Fruit fly (Drosophila melanogaster) whole organism, embryonic: ENCODE data around the gene gig.
A peak's percentile ranks its signal among the peaks of the same experiment; 100 is the strongest.

Source experiments
- BEAF-32 ChIP-seq: fragments of 200-800 bp; sonication (Bioruptor generic); optimal IDR thresholded peaks from 3 replicates; lab custom pipeline; 2017; ENCODE audit warnings: missing biosample characterization, missing genetic modification characterization, mild to moderate bottlenecking, moderate library complexity, missing genetic modification reagents
- Bgb ChIP-seq: fragments of 200-800 bp; sonication (Bioruptor generic); IDR thresholded peaks from 2 replicates; pipeline ENCODE4 v1.3.6; 2022; ENCODE audit warnings: missing biosample characterization, missing genetic modification characterization; ENCODE audit not compliant: partially characterized antibody
- CG11093 ChIP-seq: fragments of 200-800 bp; sonication (Bioruptor generic); IDR thresholded peaks from 3 replicates; pipeline ENCODE4 v1.3.6; 2022; ENCODE audit warnings: missing biosample characterization, missing genetic modification characterization
- CG11247 ChIP-seq: fragments of 200-800 bp; sonication (Bioruptor generic); IDR thresholded peaks from 2 replicates; pipeline ENCODE4 v1.3.6; 2022; ENCODE audit warnings: missing biosample characterization, missing genetic modification characterization
- CG11560 ChIP-seq: fragments of 200-800 bp; sonication (Bioruptor generic); IDR thresholded peaks from 3 replicates; pipeline ENCODE4 v1.3.6; 2022; ENCODE audit warnings: missing biosample characterization, missing genetic modification characterization
- CG12942 ChIP-seq: fragments of 200-800 bp; sonication (Bioruptor generic); optimal IDR thresholded peaks from 3 replicates; lab custom pipeline; 2016; ENCODE audit warnings: missing biosample characterization, missing genetic modification characterization
- CG16813 ChIP-seq: fragments of 200-800 bp; sonication (Bioruptor generic); IDR thresholded peaks from 3 replicates; pipeline ENCODE4 v1.3.6; 2022; ENCODE audit warnings: missing biosample characterization, missing genetic modification characterization; ENCODE audit not compliant: partially characterized antibody
- CG18476 ChIP-seq: fragments of 200-800 bp; sonication (Bioruptor generic); optimal IDR thresholded peaks from 2 replicates; lab custom pipeline; 2016; ENCODE audit warnings: missing biosample characterization, mild to moderate bottlenecking, missing genetic modification characterization
- CG2120 ChIP-seq: fragments of 200-800 bp; sonication (Bioruptor generic); optimal IDR thresholded peaks from 3 replicates; lab custom pipeline; 2016; ENCODE audit warnings: missing biosample characterization, missing genetic modification characterization
- CG2712 ChIP-seq: fragments of 200-800 bp; optimal IDR thresholded peaks from 3 replicates; lab custom pipeline; 2019; ENCODE audit warnings: missing biosample characterization, mild to moderate bottlenecking, missing genetic modification characterization, moderate library complexity
- CG33213 ChIP-seq: fragments of 200-800 bp; sonication (Bioruptor generic); optimal IDR thresholded peaks from 3 replicates; lab custom pipeline; 2016; ENCODE audit warnings: missing biosample characterization, missing genetic modification characterization
- CG3726 ChIP-seq: fragments of 200-800 bp; sonication (Bioruptor generic); IDR thresholded peaks from 3 replicates; pipeline ENCODE4, ENCODE4 v1.3.6; 2022; ENCODE audit warnings: missing biosample characterization, missing genetic modification characterization
- CG4854 ChIP-seq: fragments of 200-800 bp; sonication (Bioruptor generic); optimal IDR thresholded peaks from 2 replicates; lab custom pipeline; 2016; ENCODE audit warnings: missing biosample characterization, missing genetic modification characterization, inconsistent platforms
- CG5245 ChIP-seq: fragments of 200-800 bp; sonication (Bioruptor generic); optimal IDR thresholded peaks from 3 replicates; lab custom pipeline; 2016; ENCODE audit warnings: missing biosample characterization, missing genetic modification characterization
- CG6854 ChIP-seq: fragments of 200-800 bp; sonication (Bioruptor generic); optimal IDR thresholded peaks from 3 replicates; lab custom pipeline; 2017; ENCODE audit warnings: missing biosample characterization, mild to moderate bottlenecking, missing genetic modification characterization
- CG7357 ChIP-seq: fragments of 200-800 bp; sonication (Bioruptor generic); IDR thresholded peaks from 3 replicates; pipeline ENCODE4 v1.3.6; 2022; ENCODE audit warnings: missing biosample characterization, missing genetic modification characterization
- CG8924 ChIP-seq: fragments of 200-800 bp; optimal IDR thresholded peaks from 3 replicates; lab custom pipeline; 2019; ENCODE audit warnings: missing biosample characterization, mild to moderate bottlenecking, missing genetic modification characterization, moderate library complexity
- CG8944 ChIP-seq: fragments of 200-800 bp; sonication (Bioruptor generic); optimal IDR thresholded peaks from 3 replicates; lab custom pipeline; 2016; ENCODE audit warnings: missing biosample characterization, missing genetic modification characterization
- CG9817 ChIP-seq: fragments of 200-800 bp; sonication (Bioruptor generic); optimal IDR thresholded peaks from 2 replicates; lab custom pipeline; 2018; ENCODE audit warnings: missing biosample characterization, mild to moderate bottlenecking, missing genetic modification characterization, moderate library complexity
- CG9932 ChIP-seq: fragments of 200-800 bp; sonication (Bioruptor generic); IDR thresholded peaks from 2 replicates; pipeline ENCODE4 v1.3.6; 2022; ENCODE audit warnings: missing biosample characterization, missing genetic modification characterization
- CTCF ChIP-seq: fragments of 200-800 bp; sonication (Bioruptor generic); optimal IDR thresholded peaks from 2 replicates; lab custom pipeline; 2017; ENCODE audit warnings: missing biosample characterization, mild to moderate bottlenecking, missing genetic modification characterization, moderate library complexity
- CoRest ChIP-seq: fragments of 200-800 bp; sonication (Bioruptor generic); optimal IDR thresholded peaks from 3 replicates; lab custom pipeline; 2018; ENCODE audit warnings: missing biosample characterization, mild to moderate bottlenecking, missing genetic modification characterization, moderate library complexity
- Dek ChIP-seq: fragments of 200-800 bp; sonication (Bioruptor generic); optimal IDR thresholded peaks from 3 replicates; lab custom pipeline; 2019; ENCODE audit warnings: missing biosample characterization, mild to moderate bottlenecking, missing genetic modification characterization, moderate library complexity
- Dfd ChIP-seq, 2 experiments: fragments of >200 bp; optimal IDR thresholded peaks; 2 replicates each; lab custom pipeline; 2017; ENCODE audit warnings: missing biosample characterization in 2 of 2, missing genetic modification characterization in 2 of 2
- Lhr ChIP-seq: fragments of 200-800 bp; sonication (Bioruptor generic); optimal IDR thresholded peaks from 3 replicates; lab custom pipeline; 2017; ENCODE audit warnings: mild to moderate bottlenecking, missing biosample characterization, missing genetic modification reagents, missing genetic modification characterization
- Myb ChIP-seq: fragments of 200-800 bp; sonication (Bioruptor generic); optimal IDR thresholded peaks from 2 replicates; lab custom pipeline; 2016; ENCODE audit warnings: missing biosample characterization, missing genetic modification characterization
- Optix ChIP-seq: fragments of 200-800 bp; sonication (Bioruptor generic); IDR thresholded peaks from 3 replicates; pipeline ENCODE4 v1.3.6; 2022; ENCODE audit warnings: missing biosample characterization, missing genetic modification characterization
- YL-1 ChIP-seq: fragments of 200-800 bp; sonication (Bioruptor generic); optimal IDR thresholded peaks from 3 replicates; lab custom pipeline; 2017; ENCODE audit warnings: missing biosample characterization, mild to moderate bottlenecking, missing genetic modification characterization
- abd-A ChIP-seq: fragments of 200-800 bp; sonication (Bioruptor generic); optimal IDR thresholded peaks from 3 replicates; lab custom pipeline; 2019; ENCODE audit warnings: missing biosample characterization, mild to moderate bottlenecking, missing genetic modification characterization, moderate library complexity
- amos ChIP-seq: fragments of 200-800 bp; sonication (Bioruptor generic); IDR thresholded peaks from 2 replicates; pipeline ENCODE4 v1.3.6; 2022; ENCODE audit warnings: missing biosample characterization, missing genetic modification characterization; ENCODE audit not compliant: partially characterized antibody
- chif ChIP-seq, 2 experiments: fragments of 200-800 bp; sonication (Bioruptor generic); optimal IDR thresholded peaks; 3 replicates each; lab custom pipeline; 2016; ENCODE audit warnings: missing biosample characterization in 2 of 2, missing genetic modification characterization in 2 of 2
- crol ChIP-seq: fragments of 200-800 bp; sonication (Bioruptor generic); IDR thresholded peaks from 2 replicates; pipeline ENCODE4 v1.3.6; 2022; ENCODE audit warnings: missing biosample characterization, missing genetic modification characterization
- dm ChIP-seq: fragments of 200-800 bp; sonication (Bioruptor generic); optimal IDR thresholded peaks from 3 replicates; lab custom pipeline; 2016; ENCODE audit warnings: missing biosample characterization, missing genetic modification characterization
- gfzf ChIP-seq: fragments of 200-800 bp; sonication (Bioruptor generic); optimal IDR thresholded peaks from 2 replicates; lab custom pipeline; 2016; ENCODE audit warnings: missing biosample characterization, mild to moderate bottlenecking, missing genetic modification characterization, moderate library complexity
- grau ChIP-seq: fragments of 200-800 bp; optimal IDR thresholded peaks from 3 replicates; lab custom pipeline; 2019; ENCODE audit warnings: missing biosample characterization, mild to moderate bottlenecking, missing genetic modification characterization, moderate library complexity
- gsb ChIP-seq: fragments of 200-800 bp; sonication (Bioruptor generic); IDR thresholded peaks from 2 replicates; pipeline ENCODE4 v1.3.6; 2022; ENCODE audit warnings: missing biosample characterization, missing genetic modification characterization
- hbn ChIP-seq: fragments of 200-800 bp; sonication (Bioruptor generic); IDR thresholded peaks from 2 replicates; pipeline ENCODE4 v1.3.6; 2022; ENCODE audit warnings: missing biosample characterization, missing genetic modification characterization; ENCODE audit not compliant: partially characterized antibody
- inv ChIP-seq: fragments of 200-800 bp; sonication (Bioruptor generic); IDR thresholded peaks from 2 replicates; pipeline ENCODE4 v1.3.6; 2022; ENCODE audit warnings: missing biosample characterization, missing genetic modification characterization; ENCODE audit not compliant: partially characterized antibody
- jing ChIP-seq: fragments of 200-800 bp; sonication (Bioruptor generic); optimal IDR thresholded peaks from 2 replicates; lab custom pipeline; 2018; ENCODE audit warnings: missing biosample characterization, mild to moderate bottlenecking, missing genetic modification characterization
- knrl ChIP-seq: fragments of 200-800 bp; sonication (Bioruptor generic); IDR thresholded peaks from 3 replicates; pipeline ENCODE4 v1.3.6; 2022; ENCODE audit warnings: missing biosample characterization, missing genetic modification characterization; ENCODE audit not compliant: partially characterized antibody
- onecut ChIP-seq: fragments of 200-800 bp; sonication (Bioruptor generic); IDR thresholded peaks from 2 replicates; pipeline ENCODE4 v1.3.6; 2022; ENCODE audit warnings: missing biosample characterization, missing genetic modification characterization
- pita ChIP-seq: fragments of 200-800 bp; sonication (Bioruptor generic); optimal IDR thresholded peaks from 2 replicates; lab custom pipeline; 2017; ENCODE audit warnings: missing biosample characterization, mild to moderate bottlenecking, missing genetic modification characterization
- pnt ChIP-seq: fragments of 200-800 bp; sonication (Bioruptor generic); optimal IDR thresholded peaks from 3 replicates; lab custom pipeline; 2016; ENCODE audit warnings: missing biosample characterization, missing genetic modification characterization
- prd ChIP-seq, 3 experiments: fragments of >200 bp in 2 of 3; fragments of 200-800 bp in 1 of 3; sonication (Bioruptor generic) in 1 of 3; optimal IDR thresholded peaks in 2 of 3; IDR thresholded peaks in 1 of 3; 2 replicates in 2 of 3; 3 replicates in 1 of 3; pipeline versions ENCODE4 v1.3.6 to Lab custom; 2017 to 2022; ENCODE audit warnings: missing biosample characterization in 1 of 3, missing genetic modification characterization in 1 of 3
- schlank ChIP-seq: fragments of 200-800 bp; sonication (Bioruptor generic); optimal IDR thresholded peaks from 2 replicates; lab custom pipeline; 2018; ENCODE audit warnings: missing biosample characterization, mild to moderate bottlenecking, missing genetic modification characterization
- sens ChIP-seq: fragments of 200-800 bp; sonication (Bioruptor generic); peaks from one replicate; lab custom pipeline; 2016; ENCODE audit warnings: missing biosample characterization, missing genetic modification characterization
- sim ChIP-seq: fragments of 200-800 bp; sonication (Bioruptor generic); IDR thresholded peaks from 2 replicates; pipeline ENCODE4 v1.3.6; 2022; ENCODE audit warnings: missing biosample characterization, missing genetic modification characterization
- slbo ChIP-seq: fragments of 200-800 bp; sonication (Bioruptor generic); IDR thresholded peaks from 2 replicates; pipeline ENCODE4 v1.3.6; 2022; ENCODE audit warnings: missing biosample characterization, missing genetic modification characterization
- zfh1 ChIP-seq: fragments of 200-800 bp; sonication (Bioruptor generic); IDR thresholded peaks from 3 replicates; pipeline ENCODE4 v1.3.6; 2022; ENCODE audit warnings: missing biosample characterization, missing genetic modification characterization

The gig gene

DNA sequence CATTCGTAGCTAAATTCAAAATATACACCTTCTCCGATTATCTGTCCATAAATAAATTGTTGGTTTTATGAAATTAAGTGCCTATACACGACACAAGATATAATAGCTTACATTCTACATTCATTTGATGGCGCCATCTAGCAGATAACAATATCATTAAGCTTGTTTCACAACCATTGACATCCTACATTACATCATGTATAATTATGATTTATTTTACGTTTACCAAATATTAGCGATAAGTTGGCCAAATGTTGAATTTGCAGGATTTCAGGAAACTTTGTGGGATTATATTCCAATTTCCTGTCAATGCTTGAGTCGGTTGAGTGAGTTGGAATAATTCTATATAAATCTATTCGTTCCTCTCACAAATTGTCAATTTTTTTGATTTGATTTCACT is 31.7 kb upstream of the gig start (continued):
- TF ChIP-seq gsb (no peak), YL-1 (GFP tag; lab: Kevin White, UChicago) (no peak), pnt (GFP tag; lab: Kevin White, UChicago) (peak; percentile 5), slbo (0 out of 2 replicates have a peak, but pooled peaks have one; percentile 11), CG9817 (tag; lab: Kevin White, UChicago) (peak; percentile 36), CG6854 (GFP tag; lab: Kevin White, UChicago) (no peak), inv (GFP tag; lab: Robert Waterston, UW) (0 out of 2 replicates have a peak, but pooled peaks have one; percentile 17), CG12942 (GFP tag; lab: Kevin White, UChicago) (peak; percentile 13), sim (GFP tag; lab: Robert Waterston, UW) (no peak), Optix (GFP tag; lab: Robert Waterston, UW) (no peak), CG2712 (tag; lab: Kevin White, UChicago) (no peak), CG2120 (peak; percentile 20), Myb (peak; percentile 27), hbn (no peak), chif (GFP tag; optimal IDR thresholded peaks at IDR 0.05; lab: Kevin White, UChicago) (peak in 1 of 2 experiments; percentile 23), CG33213 (GFP tag; lab: Kevin White, UChicago) (peak; percentile 11), CG18476 (no peak), Dek (tag; lab: Kevin White, UChicago) (peak; percentile 17), CG11560 (tag; lab: Robert Waterston, UW) (no peak), dm (GFP tag; lab: Kevin White, UChicago) (no peak), CG7357 (no peak), CG11247 (GFP tag; lab: Robert Waterston, UW) (no peak), sens (GFP tag; lab: Kevin White, UChicago) (peak; percentile 77), Bgb (GFP tag; lab: Robert Waterston, UW) (peak; percentile 85), crol (GFP tag; lab: Robert Waterston, UW) (no peak), zfh1 (GFP tag; lab: Robert Waterston, UW) (no peak), CG9932 (GFP tag; lab: Robert Waterston, UW) (peak; percentile 48), CG16813 (GFP tag; lab: Robert Waterston, UW) (peak; percentile 60; the same call in 2 of the 3 replicates), pita (GFP tag; lab: Kevin White, UChicago) (peak; percentile 60), grau (tag; lab: Kevin White, UChicago) (no peak)

DNA sequence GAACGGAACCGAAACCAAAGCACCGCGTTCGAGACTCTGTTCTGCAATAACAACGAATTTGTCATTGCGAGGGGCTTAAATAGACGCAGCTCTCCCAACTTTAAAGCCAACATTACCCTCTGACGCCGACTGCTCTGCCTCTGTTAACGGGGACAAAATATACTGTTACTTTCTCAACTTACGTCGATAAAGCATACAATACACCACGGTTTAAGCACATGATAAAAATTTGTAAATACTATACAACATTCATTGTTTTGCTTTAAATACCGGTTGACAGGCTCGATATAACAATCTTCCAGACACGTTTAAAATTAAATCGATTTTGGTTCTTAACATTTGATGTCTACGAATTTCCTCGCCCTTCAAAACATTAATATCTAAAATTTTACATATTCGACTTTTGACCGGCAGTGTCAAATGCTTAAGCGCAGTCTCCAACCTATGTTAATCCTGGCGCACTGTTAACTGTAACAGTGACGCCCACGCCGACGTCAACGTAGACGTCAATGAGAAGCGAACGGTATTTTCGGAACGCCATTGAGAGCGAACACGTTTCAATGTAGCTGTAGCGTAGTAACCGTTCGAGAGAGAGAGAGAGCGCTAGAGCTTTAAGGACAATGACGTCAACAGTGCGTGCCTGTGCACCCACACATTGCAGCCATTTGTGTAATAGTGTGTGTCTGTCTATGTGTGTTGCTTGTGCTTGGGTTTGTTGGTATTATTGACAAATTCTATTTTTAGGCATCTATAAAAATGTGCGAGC is 25.0 kb upstream of the gig start, which contains the start of gene CG14186:
TSS of gene CG14186 (minus strand) at position 51 of the 766 bp plus-strand sequence.
- TF ChIP-seq CG11093 (GFP tag; lab: Robert Waterston, UW) (no peak), CG4854 (GFP tag; lab: Kevin White, UChicago) (no peak), jing (GFP tag; lab: Kevin White, UChicago) (no peak), onecut (no peak), Lhr (peak; percentile 60), amos (peak; percentile 44; the same call in 1 of the 2 replicates), schlank (no peak), knrl (GFP tag; lab: Robert Waterston, UW) (peak; percentile 60), BEAF-32 (GFP tag; lab: Kevin White, UChicago) (peak; percentile 3), pita (GFP tag; lab: Kevin White, UChicago) (peak; percentile 64), CoRest (tag; lab: Kevin White, UChicago) (peak; percentile 17), CG8924 (tag; lab: Kevin White, UChicago) (no peak), CTCF (GFP tag; lab: Kevin White, UChicago) (peak; percentile 85), CG5245 (GFP tag; lab: Kevin White, UChicago) (no peak), Dfd (GFP tag; optimal IDR thresholded peaks at IDR 0.05; lab: Kevin White, UChicago) (no peak), CG3726 (GFP tag; lab: Robert Waterston, UW) (no peak), dm (GFP tag; lab: Kevin White, UChicago) (no peak), zfh1 (GFP tag; lab: Robert Waterston, UW) (no peak), prd (optimal IDR thresholded peaks at IDR 0.05; lab: Kevin White, UChicago) (peak in 1 of 2 experiments; percentile 61), prd (GFP tag; IDR thresholded peaks at IDR 0.05; lab: Robert Waterston, UW) (no peak), gfzf (peak; percentile 11), CG8944 (GFP tag; lab: Kevin White, UChicago) (no peak), abd-A (tag; lab: Kevin White, UChicago) (no peak)
